Fruit fly (Drosophila melanogaster): ENCODE results near the gene CG2839.

Gene CG2839

DNA sequence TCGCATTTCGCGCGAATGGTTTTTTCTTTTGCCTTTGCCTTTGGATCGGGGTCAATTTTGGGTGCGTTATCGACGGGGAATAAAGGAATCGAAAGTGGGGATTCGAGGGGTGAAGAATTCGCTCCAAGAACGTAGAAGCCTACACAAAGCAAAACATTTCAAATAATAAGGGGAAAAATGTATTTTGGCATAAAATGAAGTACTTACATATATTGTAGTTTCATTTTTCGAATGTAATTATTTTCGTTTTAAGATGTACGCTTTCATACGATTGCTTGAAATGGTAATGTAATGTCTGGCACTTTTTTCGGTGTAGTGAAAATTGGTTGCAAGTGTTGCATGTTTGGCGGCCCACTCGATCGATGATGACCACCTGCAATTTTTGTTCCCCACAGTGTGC lies 10.4 kb upstream of the CG2839 start:
- TF ChIP-seq CG17801 (GFP tag; optimal IDR thresholded peaks at IDR 0.05; ENCODE audit: partially characterized antibody), result no peak

DNA sequence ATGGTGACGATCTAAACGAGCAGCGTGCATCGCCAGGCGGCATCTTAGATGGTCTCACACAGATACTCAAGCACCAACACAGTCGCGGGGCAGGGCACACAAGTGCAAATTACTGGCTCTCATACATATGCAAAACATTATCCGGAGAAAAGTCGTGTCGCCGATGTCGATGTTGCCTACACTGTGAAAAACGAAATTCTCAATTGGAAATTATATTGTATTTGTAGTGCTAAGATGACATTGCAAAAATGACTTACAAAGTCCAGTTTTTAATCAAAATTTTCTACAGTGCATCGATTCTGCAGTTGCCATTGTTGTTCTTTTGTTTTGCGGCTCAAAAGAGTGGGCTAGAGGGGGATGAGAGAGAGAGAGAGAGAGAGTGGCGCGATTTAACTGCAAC lies 5.7 kb upstream of the CG2839 start:
- no peak for TF ChIP-seq CG17801 (GFP tag; optimal IDR thresholded peaks at IDR 0.05; ENCODE audit: partially characterized antibody)

DNA sequence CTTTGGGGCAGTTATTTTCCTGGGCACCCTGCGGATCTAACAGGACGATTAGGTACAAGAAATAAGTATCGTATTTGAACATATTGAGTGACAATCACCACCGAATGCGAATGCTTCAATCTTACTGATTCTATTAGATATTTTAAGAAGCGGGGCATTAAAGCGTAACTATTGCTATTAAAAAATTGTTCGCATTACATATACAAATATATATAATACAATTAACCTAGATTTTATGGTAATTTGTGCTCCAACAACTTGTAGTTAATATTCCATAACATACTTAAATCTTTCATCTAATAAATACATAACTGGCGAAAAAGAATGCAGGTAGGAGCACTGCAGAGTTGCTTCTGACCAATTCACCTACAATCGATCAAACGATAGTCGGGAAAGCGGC lies 4.4 kb upstream of the CG2839 start, which contains the start of gene lectin-21Cb:
Gene lectin-21Cb, minus strand, starts transcription at position 101 of the 400 bp plus-strand sequence.
- TF ChIP-seq CG17801 (GFP tag; optimal IDR thresholded peaks at IDR 0.05; ENCODE audit: partially characterized antibody), result no peak

DNA sequence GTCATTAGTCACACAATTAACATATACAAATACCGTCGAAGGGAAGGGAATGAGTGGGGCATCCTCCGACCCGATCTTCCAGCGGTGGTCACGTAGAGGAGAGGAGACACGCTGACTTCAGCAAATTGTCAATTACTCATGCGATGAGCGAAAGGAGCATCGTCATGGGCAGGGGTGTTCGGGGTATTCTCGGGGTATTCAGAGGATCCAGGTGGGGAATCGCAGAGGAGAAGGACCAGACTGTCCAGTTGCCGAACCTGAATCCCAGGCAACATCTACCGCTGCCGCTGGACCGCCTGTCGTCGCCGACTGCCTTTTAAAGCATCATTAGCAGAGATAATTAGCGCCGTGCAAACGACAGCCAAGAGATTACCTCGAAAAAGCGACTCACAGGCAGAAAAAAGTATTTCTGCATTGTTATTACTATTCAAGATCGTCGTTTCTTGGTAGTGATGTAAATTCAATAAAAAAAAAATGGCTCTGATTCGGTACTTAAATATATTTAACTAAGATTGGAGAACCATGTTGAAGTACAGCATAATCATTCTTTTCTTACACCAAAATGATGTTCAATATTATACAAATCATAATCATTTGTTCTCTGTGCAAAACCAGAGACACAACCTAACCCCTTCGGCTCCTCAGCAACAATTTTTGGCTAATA lies 2.1 kb upstream of the CG2839 start:
- no peak for TF ChIP-seq CG17801 (GFP tag; optimal IDR thresholded peaks at IDR 0.05; ENCODE audit: partially characterized antibody)

DNA sequence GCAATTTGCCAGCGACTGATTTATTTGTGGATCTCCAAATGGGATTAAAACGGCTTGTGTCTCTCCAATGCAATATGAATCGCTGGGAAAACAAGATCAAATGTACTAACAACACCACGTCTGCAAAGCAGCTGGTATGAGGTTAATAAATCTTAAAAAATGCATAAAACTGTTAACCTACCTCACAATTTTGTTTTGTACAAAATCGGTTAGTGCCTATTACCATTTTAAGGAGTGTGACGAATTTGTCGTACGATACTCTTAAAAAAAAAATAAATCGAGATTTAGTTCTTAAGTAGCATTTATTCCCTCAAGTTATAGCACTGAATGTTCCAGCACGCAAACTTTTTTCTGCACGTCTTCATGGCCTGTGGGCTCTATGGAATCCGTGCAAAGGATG lies 1.1 kb upstream of the CG2839 start, which contains the start of gene lectin-21Ca:
Gene lectin-21Ca, plus strand, starts transcription at position 301 of the 400 bp plus-strand sequence.
- no peak for TF ChIP-seq CG17801 (GFP tag; optimal IDR thresholded peaks at IDR 0.05; ENCODE audit: partially characterized antibody)

DNA sequence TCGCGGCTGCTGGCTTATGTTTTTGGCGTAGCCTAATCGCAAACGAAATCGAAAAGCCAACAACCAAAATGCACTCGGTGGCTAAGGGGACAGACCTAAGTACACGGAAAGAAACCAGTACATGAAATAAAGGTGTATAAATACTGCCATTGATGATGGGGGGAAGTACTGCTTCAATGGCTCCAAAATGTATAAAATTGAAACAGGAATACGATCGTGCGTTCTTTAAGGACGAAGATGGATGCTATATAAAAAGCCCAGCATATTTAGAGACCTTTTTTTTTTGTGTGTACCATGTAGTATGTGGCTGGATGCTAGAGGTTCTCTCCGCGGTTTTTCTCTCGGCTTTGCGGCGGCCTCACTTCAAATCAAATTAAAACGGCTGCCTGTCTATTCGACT lies 4.7 kb downstream of the CG2839 start:
- TF ChIP-seq CG17801 (GFP tag; optimal IDR thresholded peaks at IDR 0.05; ENCODE audit: partially characterized antibody), result no peak

DNA sequence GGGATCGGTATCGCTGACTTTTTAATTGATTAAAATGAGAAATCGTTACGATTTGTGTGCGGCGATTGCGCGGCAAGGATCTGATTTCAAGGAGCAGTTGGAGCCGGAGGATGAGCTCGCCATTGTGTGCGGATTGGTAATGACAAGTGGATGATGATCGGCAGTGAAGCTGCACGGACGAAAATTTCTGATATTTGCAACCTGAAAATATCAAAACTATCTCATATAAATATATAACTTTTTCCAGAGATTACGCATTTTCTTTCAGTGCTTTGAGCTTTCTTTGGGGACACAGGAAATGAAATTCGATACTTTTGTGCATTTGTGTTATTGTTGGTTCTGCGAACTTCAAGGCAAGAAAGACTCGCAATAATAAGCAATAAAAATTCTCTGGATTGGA lies 7.7 kb downstream of the CG2839 start:
- TF ChIP-seq CG17801 (GFP tag; optimal IDR thresholded peaks at IDR 0.05; ENCODE audit: partially characterized antibody), result no peak

DNA sequence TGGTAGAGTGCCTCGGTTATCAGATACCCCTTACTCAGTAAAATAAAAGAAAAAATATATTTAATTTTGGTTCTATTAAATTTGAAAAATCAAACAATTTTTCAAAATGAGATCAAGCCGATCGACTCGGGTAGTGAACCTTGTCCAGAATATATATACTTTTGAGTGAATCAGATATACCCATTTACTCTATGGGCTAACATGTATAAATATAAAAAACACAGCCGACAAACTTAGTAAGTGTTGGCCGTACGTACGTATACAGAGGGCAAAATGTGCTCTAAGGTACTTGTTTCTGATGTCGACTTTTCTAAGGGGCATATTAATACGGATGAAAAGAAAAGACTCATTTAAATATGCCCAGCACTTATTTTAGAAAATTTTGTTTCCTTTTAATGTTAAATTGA lies 8.8 kb downstream of the CG2839 start:
- TF ChIP-seq CG17801 (GFP tag; optimal IDR thresholded peaks at IDR 0.05; ENCODE audit: partially characterized antibody), result no peak

DNA sequence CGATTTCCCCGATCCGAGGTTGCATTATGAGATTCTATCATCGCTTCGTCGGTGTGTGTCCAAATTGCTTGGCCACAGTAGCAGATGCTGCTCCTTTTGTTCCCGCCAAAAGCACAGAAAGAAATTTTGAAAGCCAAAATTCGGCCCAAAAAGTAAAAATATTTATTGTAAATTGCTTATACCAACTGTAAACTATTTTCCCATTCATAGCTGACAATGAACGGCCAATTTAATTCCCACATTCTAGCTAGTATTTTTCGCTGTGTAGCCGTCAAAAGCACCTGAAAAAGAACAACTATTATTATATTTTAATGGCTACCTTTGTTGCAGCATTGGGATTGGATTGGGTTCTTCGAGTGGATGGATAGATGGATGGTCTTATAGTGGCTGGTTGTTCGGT lies 11.1 kb downstream of the CG2839 start:
- TF ChIP-seq CG17801 (GFP tag; optimal IDR thresholded peaks at IDR 0.05; ENCODE audit: partially characterized antibody), result no peak

DNA sequence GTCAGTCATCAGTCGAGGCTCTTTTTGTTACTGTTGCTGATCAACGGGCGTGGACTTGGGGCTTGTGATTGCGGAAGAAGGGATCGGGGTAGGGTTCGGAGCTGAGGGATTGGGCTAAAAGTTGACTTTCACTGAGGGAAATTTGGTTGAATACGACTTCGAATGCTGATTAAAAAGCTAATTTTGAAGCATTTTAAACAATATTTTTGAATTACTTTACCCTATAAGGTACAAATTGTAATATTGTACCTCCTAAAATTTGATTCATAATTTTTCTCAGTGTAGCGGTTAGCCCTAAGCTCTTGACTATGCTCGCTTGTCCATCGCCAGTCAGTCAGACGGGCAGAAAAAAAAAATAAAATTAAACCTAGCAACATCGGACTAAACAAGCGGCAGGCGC lies 21.1 kb downstream of the CG2839 start:
- no peak for TF ChIP-seq CG17801 (GFP tag; optimal IDR thresholded peaks at IDR 0.05; ENCODE audit: partially characterized antibody)

DNA sequence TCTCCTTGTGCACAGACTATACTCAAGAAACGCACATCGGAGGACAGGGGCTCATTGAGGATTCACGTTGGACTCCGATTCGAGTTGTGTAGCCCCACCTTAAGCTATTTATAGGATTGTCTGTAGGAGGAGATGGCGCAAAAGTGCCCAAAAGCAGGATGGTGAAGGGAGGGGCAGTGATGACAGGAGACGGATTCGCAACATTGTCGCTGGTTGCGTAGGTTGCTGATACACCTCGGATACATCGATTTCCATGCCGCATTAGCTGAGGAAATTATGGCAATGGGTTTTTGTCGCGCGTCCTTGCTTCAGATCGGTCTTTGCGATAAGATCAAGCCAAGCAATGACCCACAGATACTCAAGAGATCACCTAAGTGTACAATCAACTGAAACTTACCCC lies 22.1 kb downstream of the CG2839 start:
- TF ChIP-seq CG17801 (GFP tag; optimal IDR thresholded peaks at IDR 0.05; ENCODE audit: partially characterized antibody), result no peak

DNA sequence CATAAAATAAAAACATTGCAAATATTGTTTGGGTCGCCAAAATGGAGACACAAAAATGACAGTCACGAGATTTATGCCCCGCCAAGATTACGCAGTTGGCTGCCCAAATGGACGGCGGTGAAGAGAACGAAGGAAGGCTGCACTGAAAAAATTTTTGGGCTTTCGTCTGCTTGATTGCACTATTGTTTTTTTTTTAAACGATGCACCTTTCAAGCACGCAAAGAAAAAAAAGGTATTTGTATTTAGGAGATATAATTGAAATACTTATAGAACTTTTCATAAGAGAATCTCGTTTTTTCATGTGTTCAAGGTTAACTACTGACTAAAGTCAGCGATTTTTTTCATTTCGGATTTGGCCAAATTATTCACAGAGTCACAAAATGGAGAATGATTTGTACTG lies 25.4 kb downstream of the CG2839 start:
- TF ChIP-seq CG17801 (GFP tag; optimal IDR thresholded peaks at IDR 0.05; ENCODE audit: partially characterized antibody), result no peak

DNA sequence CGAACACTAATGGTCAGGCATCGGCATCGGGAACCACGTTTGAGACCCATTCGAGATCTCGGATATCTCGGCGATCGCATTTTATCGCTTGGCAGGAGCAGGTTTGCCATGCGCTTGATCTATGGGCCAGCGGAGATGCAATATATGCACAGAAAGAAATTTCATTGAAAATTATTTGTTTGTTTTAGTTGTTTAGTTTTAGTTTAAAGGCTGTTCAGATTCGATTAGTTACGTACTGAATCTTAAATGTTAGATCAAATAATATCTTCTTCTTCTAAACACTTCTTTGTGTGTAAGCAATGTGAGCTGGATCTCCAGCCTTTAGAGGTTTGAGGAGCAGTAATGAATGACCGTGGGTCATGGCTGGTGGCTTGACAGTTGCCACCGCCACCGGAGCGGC lies 28.3 kb downstream of the CG2839 start:
- no peak for TF ChIP-seq CG17801 (GFP tag; optimal IDR thresholded peaks at IDR 0.05; ENCODE audit: partially characterized antibody)

DNA sequence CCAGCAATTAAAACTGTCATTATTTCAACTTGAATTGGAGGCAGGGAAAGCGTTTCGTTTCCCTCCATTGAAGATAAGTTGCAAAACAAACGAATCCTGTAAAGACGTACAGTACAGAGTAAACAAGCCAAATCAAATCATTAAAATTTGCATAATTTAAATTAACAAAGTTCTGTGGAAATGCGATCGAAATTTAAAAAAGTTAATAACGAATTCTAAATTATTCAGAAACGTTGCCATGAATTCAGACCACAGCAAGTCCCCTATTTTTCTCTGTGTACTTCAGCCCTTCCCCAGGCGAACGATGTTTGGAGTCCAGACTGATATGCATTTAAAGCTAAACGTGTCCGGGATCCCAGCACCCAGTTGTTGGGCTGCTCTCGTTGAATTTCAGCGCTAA lies 32.6 kb downstream of the CG2839 start:
- no peak for TF ChIP-seq CG17801 (GFP tag; optimal IDR thresholded peaks at IDR 0.05; ENCODE audit: partially characterized antibody)

DNA sequence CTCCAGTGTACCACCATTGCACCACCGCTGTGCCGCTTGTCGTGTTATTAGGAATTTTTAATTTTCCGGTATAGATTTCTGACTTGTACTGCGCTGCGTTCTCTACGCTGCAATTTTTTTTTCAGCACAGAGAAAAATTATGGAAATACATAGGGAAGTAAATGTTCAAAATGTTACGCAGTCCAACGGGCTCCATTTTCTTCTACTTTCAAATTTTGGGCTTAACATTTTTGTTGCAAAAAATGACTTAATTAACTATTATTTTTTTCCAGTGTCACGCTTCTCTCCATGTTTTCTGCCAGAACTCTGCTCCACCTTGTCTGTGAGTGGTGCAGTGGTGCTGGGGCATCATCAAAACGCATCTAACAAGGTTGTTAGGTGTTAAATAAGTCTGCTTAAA lies 35.5 kb downstream of the CG2839 start:
- TF ChIP-seq CG17801 (GFP tag; optimal IDR thresholded peaks at IDR 0.05; ENCODE audit: partially characterized antibody), result no peak

DNA sequence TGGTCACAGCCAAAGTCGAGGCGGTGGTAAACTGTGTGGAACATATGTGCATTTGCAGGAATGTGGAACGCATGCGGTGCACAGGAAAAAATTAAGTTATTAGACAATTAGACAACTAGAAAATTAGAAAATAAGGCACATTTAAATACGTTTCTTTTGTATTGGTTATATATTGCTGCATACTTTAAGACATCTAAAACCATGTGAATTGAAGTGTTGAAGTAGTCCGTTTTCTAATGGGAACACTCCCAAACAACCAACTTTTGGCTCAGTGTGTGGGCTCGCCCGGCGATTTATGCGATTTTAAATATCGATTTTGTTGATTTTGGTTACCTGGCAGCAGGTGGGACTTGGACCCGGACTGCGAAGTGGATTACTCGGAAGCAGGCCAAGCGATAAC lies 38.9 kb downstream of the CG2839 start:
- TF ChIP-seq CG17801 (GFP tag; optimal IDR thresholded peaks at IDR 0.05; ENCODE audit: partially characterized antibody), result no peak

DNA sequence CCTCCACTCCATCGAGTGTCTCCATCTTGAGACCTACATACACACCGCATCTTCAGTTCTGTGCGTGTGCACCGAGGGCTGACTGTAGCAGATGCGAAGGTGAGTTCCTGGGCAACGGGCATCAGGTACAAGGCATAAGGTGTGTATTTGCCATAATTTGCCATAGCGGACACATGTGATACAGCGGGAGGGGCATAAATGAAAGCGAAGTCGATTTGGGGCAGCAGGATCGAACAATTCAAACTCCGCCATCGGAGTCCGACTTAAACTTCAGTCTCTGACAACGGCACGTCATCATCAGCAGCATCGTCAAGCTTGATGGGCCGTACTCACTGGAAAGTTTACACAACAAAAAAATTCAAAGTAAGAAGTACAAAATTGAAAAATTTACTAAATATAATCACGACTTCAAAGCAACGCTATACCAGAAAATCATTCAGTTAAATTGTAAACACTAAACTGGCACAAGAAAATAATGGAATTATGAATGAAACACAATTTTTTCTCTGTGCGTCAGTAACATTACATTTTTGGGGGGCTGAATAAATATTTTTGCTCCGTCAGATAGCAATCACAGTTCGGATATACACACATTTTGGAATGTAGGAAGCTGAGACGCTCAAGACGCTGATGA lies 43.6 kb downstream of the CG2839 start:
- no peak for TF ChIP-seq CG17801 (GFP tag; optimal IDR thresholded peaks at IDR 0.05; ENCODE audit: partially characterized antibody)

Measured in ovary, adult (tissue).